Fruit fly (Drosophila melanogaster) whole organism, embryonic: ENCODE results near the gene Teh1.
A peak's percentile ranks its signal among the peaks of the same experiment; 100 is the strongest.

Experiments used
- Antp ChIP-seq: fragments of 200-800 bp; sonication (Bioruptor generic); optimal IDR thresholded peaks from 3 replicates; lab custom pipeline; 2016; ENCODE audit warnings: missing biosample characterization, missing genetic modification characterization
- Awh ChIP-seq: fragments of 200-800 bp; sonication (Bioruptor generic); IDR thresholded peaks from 2 replicates; pipeline ENCODE4, ENCODE4 v1.3.6; 2022; ENCODE audit warnings: missing biosample characterization, missing genetic modification characterization
- Bteb2 ChIP-seq: fragments of 200-800 bp; sonication (Bioruptor generic); optimal IDR thresholded peaks from 2 replicates; lab custom pipeline; 2016; ENCODE audit warnings: missing biosample characterization, missing genetic modification characterization
- CG10267 ChIP-seq: fragments of 200-800 bp; sonication (Bioruptor generic); optimal IDR thresholded peaks from 2 replicates; lab custom pipeline; 2018; ENCODE audit warnings: missing biosample characterization, mild to moderate bottlenecking, missing genetic modification characterization, moderate library complexity
- CG10979 ChIP-seq: fragments of 200-800 bp; sonication (Bioruptor generic); optimal IDR thresholded peaks from 2 replicates; lab custom pipeline; 2018; ENCODE audit warnings: missing biosample characterization, mild to moderate bottlenecking, missing genetic modification characterization, moderate library complexity
- CG12299 ChIP-seq: fragments of 200-800 bp; sonication (Bioruptor generic); optimal IDR thresholded peaks from 2 replicates; lab custom pipeline; 2018; ENCODE audit warnings: missing biosample characterization, mild to moderate bottlenecking, missing genetic modification characterization
- CG1233 ChIP-seq: fragments of 200-800 bp; sonication (Bioruptor generic); optimal IDR thresholded peaks from 4 replicates; lab custom pipeline; 2018; ENCODE audit warnings: missing biosample characterization, mild to moderate bottlenecking, missing genetic modification characterization
- CG13287 ChIP-seq: fragments of 200-800 bp; sonication (Bioruptor generic); IDR thresholded peaks from 2 replicates; pipeline ENCODE4 v1.3.6; 2022; ENCODE audit warnings: missing biosample characterization, missing genetic modification characterization; ENCODE audit not compliant: partially characterized antibody
- CG14860 ChIP-seq: fragments of 200-800 bp; sonication (Bioruptor generic); IDR thresholded peaks from 3 replicates; pipeline ENCODE4 v1.3.6; 2022; ENCODE audit warnings: missing biosample characterization, missing genetic modification characterization; ENCODE audit not compliant: partially characterized antibody
- CG17568 ChIP-seq: fragments of 200-800 bp; sonication (Bioruptor generic); optimal IDR thresholded peaks from 2 replicates; lab custom pipeline; 2018; ENCODE audit warnings: missing biosample characterization, mild to moderate bottlenecking, missing genetic modification characterization, moderate library complexity
- CG17612 ChIP-seq: fragments of 200-800 bp; sonication (Bioruptor generic); IDR thresholded peaks from 2 replicates; pipeline ENCODE4 v1.3.6; 2022; ENCODE audit warnings: missing biosample characterization, missing genetic modification characterization
- CG2889 ChIP-seq: fragments of 200-800 bp; sonication (Bioruptor generic); IDR thresholded peaks from 3 replicates; pipeline ENCODE4 v1.3.6; 2022; ENCODE audit warnings: missing biosample characterization, missing genetic modification characterization
- CG6272 ChIP-seq: fragments of 200-800 bp; sonication (Bioruptor generic); IDR thresholded peaks from 2 replicates; pipeline ENCODE4 v1.3.6; 2022; ENCODE audit warnings: missing biosample characterization, missing genetic modification characterization
- CG9215 ChIP-seq: fragments of 200-800 bp; sonication (Bioruptor generic); IDR thresholded peaks from 2 replicates; pipeline ENCODE4 v1.3.6; 2022; ENCODE audit warnings: missing biosample characterization, missing genetic modification characterization
- CG9797 ChIP-seq: fragments of 200-800 bp; sonication (Bioruptor generic); optimal IDR thresholded peaks from 3 replicates; lab custom pipeline; 2018; ENCODE audit warnings: missing biosample characterization, mild to moderate bottlenecking, missing genetic modification characterization
- Dfd ChIP-seq, 2 experiments: fragments of >200 bp; optimal IDR thresholded peaks; 2 replicates each; lab custom pipeline; 2017; ENCODE audit warnings: missing biosample characterization in 2 of 2, missing genetic modification characterization in 2 of 2
- Drgx ChIP-seq: fragments of 200-800 bp; sonication (Bioruptor generic); IDR thresholded peaks from 2 replicates; pipeline ENCODE4 v1.3.6; 2022; ENCODE audit warnings: missing biosample characterization, missing genetic modification characterization
- Lhr ChIP-seq: fragments of 200-800 bp; sonication (Bioruptor generic); optimal IDR thresholded peaks from 3 replicates; lab custom pipeline; 2017; ENCODE audit warnings: mild to moderate bottlenecking, missing biosample characterization, missing genetic modification reagents, missing genetic modification characterization
- MBD-R2 ChIP-seq: fragments of 200-800 bp; sonication (Bioruptor generic); IDR thresholded peaks from 2 replicates; pipeline ENCODE4 v1.3.6; 2022; ENCODE audit warnings: missing biosample characterization, missing genetic modification characterization
- Oli ChIP-seq: fragments of 200-800 bp; sonication (Bioruptor generic); optimal IDR thresholded peaks from 2 replicates; lab custom pipeline; 2018; ENCODE audit warnings: missing biosample characterization, mild to moderate bottlenecking, missing genetic modification characterization, moderate library complexity
- Rfx ChIP-seq: fragments of 200-800 bp; sonication (Bioruptor generic); IDR thresholded peaks from 2 replicates; pipeline ENCODE4 v1.3.6; 2022; ENCODE audit warnings: missing biosample characterization, missing genetic modification characterization
- Scr ChIP-seq: fragments of 200-800 bp; sonication (Bioruptor generic); IDR thresholded peaks from 2 replicates; pipeline ENCODE4 v1.3.6; 2022; ENCODE audit warnings: missing biosample characterization, missing genetic modification characterization; ENCODE audit not compliant: partially characterized antibody
- Sry-δ ChIP-seq: fragments of 200-800 bp; sonication (Bioruptor generic); optimal IDR thresholded peaks from 2 replicates; lab custom pipeline; 2016; ENCODE audit warnings: missing biosample characterization, missing genetic modification characterization
- Xrp1 ChIP-seq: fragments of 200-800 bp; sonication (Bioruptor generic); IDR thresholded peaks from 2 replicates; pipeline ENCODE4 v1.3.6; 2022; ENCODE audit warnings: missing biosample characterization, missing genetic modification characterization
- ash1 ChIP-seq: fragments of 200-800 bp; sonication (Bioruptor generic); optimal IDR thresholded peaks from 2 replicates; lab custom pipeline; 2018; ENCODE audit warnings: missing biosample characterization, mild to moderate bottlenecking, missing genetic modification characterization
- btn ChIP-seq: fragments of 200-800 bp; sonication (Bioruptor generic); optimal IDR thresholded peaks from 2 replicates; lab custom pipeline; 2016; ENCODE audit warnings: missing biosample characterization, missing genetic modification characterization
- corto ChIP-seq: fragments of 200-800 bp; sonication (Bioruptor generic); optimal IDR thresholded peaks from 2 replicates; lab custom pipeline; 2016; ENCODE audit warnings: missing biosample characterization, mild to moderate bottlenecking, missing genetic modification characterization, moderate library complexity
- dan ChIP-seq: fragments of 200-800 bp; sonication (Bioruptor generic); IDR thresholded peaks from 2 replicates; pipeline ENCODE4 v1.3.6; 2022; ENCODE audit warnings: missing biosample characterization, missing genetic modification characterization
- fru ChIP-seq: fragments of >200 bp; optimal IDR thresholded peaks from 2 replicates; lab custom pipeline; 2017
- gsb ChIP-seq: fragments of 200-800 bp; sonication (Bioruptor generic); IDR thresholded peaks from 2 replicates; pipeline ENCODE4 v1.3.6; 2022; ENCODE audit warnings: missing biosample characterization, missing genetic modification characterization
- gt ChIP-seq: fragments of 200-800 bp; sonication (Bioruptor generic); IDR thresholded peaks from 2 replicates; pipeline ENCODE4 v1.3.6; 2022; ENCODE audit warnings: missing biosample characterization, missing genetic modification characterization
- her ChIP-seq: fragments of 200-800 bp; sonication (Bioruptor generic); optimal IDR thresholded peaks from 2 replicates; lab custom pipeline; 2016; ENCODE audit warnings: missing biosample characterization, missing genetic modification characterization
- kay ChIP-seq: fragments of 200-800 bp; sonication (Bioruptor generic); optimal IDR thresholded peaks from 2 replicates; lab custom pipeline; 2016; ENCODE audit warnings: missing biosample characterization, missing genetic modification characterization
- klu ChIP-seq: fragments of 200-800 bp; sonication (Bioruptor generic); IDR thresholded peaks from 2 replicates; pipeline ENCODE4 v1.3.6; 2022; ENCODE audit warnings: missing biosample characterization, missing genetic modification characterization
- lmd ChIP-seq: fragments of 200-800 bp; sonication (Bioruptor generic); IDR thresholded peaks from 2 replicates; pipeline ENCODE4 v1.3.6; 2022; ENCODE audit warnings: missing biosample characterization, missing genetic modification characterization
- lov ChIP-seq, 2 experiments: fragments of 200-800 bp in 1 of 2; fragments of >200 bp in 1 of 2; sonication (Bioruptor generic) in 1 of 2; IDR thresholded peaks in 1 of 2; optimal IDR thresholded peaks in 1 of 2; 2 replicates in 1 of 2; 3 replicates in 1 of 2; pipeline versions ENCODE4 v1.3.6 to Lab custom; 2017 to 2022; ENCODE audit warnings: missing biosample characterization in 1 of 2, missing genetic modification characterization in 1 of 2
- nerfin-2 ChIP-seq: fragments of 200-800 bp; sonication (Bioruptor generic); IDR thresholded peaks from 2 replicates; pipeline ENCODE4 v1.3.6; 2022; ENCODE audit warnings: missing biosample characterization, missing genetic modification characterization; ENCODE audit not compliant: partially characterized antibody
- odd ChIP-seq: fragments of 200-800 bp; sonication (Bioruptor generic); optimal IDR thresholded peaks from 2 replicates; lab custom pipeline; 2017; ENCODE audit warnings: missing biosample characterization, mild to moderate bottlenecking, missing genetic modification characterization
- pros ChIP-seq: fragments of 200-800 bp; sonication (Bioruptor generic); optimal IDR thresholded peaks from 3 replicates; lab custom pipeline; 2019; ENCODE audit warnings: missing biosample characterization, mild to moderate bottlenecking, missing genetic modification characterization, moderate library complexity
- sima ChIP-seq: fragments of 200-800 bp; sonication (Bioruptor generic); optimal IDR thresholded peaks from 2 replicates; lab custom pipeline; 2016; ENCODE audit warnings: missing biosample characterization, missing genetic modification characterization
- sisA ChIP-seq: fragments of 200-800 bp; sonication (Bioruptor generic); IDR thresholded peaks from 2 replicates; pipeline ENCODE4 v1.3.6; 2022; ENCODE audit warnings: missing biosample characterization, missing genetic modification characterization
- stc ChIP-seq: fragments of 200-800 bp; sonication (Bioruptor generic); IDR thresholded peaks from 2 replicates; pipeline ENCODE4 v1.3.6; 2022; ENCODE audit warnings: missing biosample characterization, missing genetic modification characterization
- stwl ChIP-seq: fragments of 200-800 bp; sonication (Bioruptor generic); optimal IDR thresholded peaks from 3 replicates; lab custom pipeline; 2018; ENCODE audit warnings: missing biosample characterization, mild to moderate bottlenecking, missing genetic modification characterization, moderate library complexity
- sug ChIP-seq: fragments of 200-800 bp; optimal IDR thresholded peaks from 2 replicates; lab custom pipeline; 2019; ENCODE audit warnings: missing biosample characterization, mild to moderate bottlenecking, missing genetic modification characterization, moderate library complexity
- tgo ChIP-seq: fragments of 200-800 bp; sonication (Bioruptor generic); IDR thresholded peaks from 3 replicates; pipeline ENCODE4 v1.3.6; 2022; ENCODE audit warnings: missing biosample characterization, missing genetic modification characterization
- tin ChIP-seq: fragments of 200-800 bp; sonication (Bioruptor generic); optimal IDR thresholded peaks from 3 replicates; lab custom pipeline; 2016; ENCODE audit warnings: missing biosample characterization, missing genetic modification characterization
- ttk ChIP-seq: fragments of 200-800 bp; sonication (Bioruptor generic); IDR thresholded peaks from 2 replicates; pipeline ENCODE4 v2.1.2; 2022; ENCODE audit warnings: missing biosample characterization, missing genetic modification characterization
- unpg ChIP-seq: fragments of 200-800 bp; sonication (Bioruptor generic); optimal IDR thresholded peaks from 3 replicates; lab custom pipeline; 2018; ENCODE audit warnings: missing biosample characterization, mild to moderate bottlenecking, missing genetic modification characterization, moderate library complexity
- vfl ChIP-seq: fragments of 200-800 bp; sonication (Bioruptor generic); optimal IDR thresholded peaks from 2 replicates; lab custom pipeline; 2016; ENCODE audit warnings: missing biosample characterization, missing genetic modification characterization
- wor ChIP-seq: fragments of 200-800 bp; sonication (Bioruptor generic); IDR thresholded peaks from 2 replicates; pipeline ENCODE4 v1.3.6; 2022; ENCODE audit warnings: missing biosample characterization, missing genetic modification characterization
- zfh1 ChIP-seq: fragments of 200-800 bp; sonication (Bioruptor generic); IDR thresholded peaks from 3 replicates; pipeline ENCODE4 v1.3.6; 2022; ENCODE audit warnings: missing biosample characterization, missing genetic modification characterization

Gene Teh1

dm6 chr3R:9791177-9791806 lies 76.6 kb downstream of the Teh1 start, which contains the start of the genes CG12945 and CG8507 (continued):
- peak; percentile 26; the same call in 1 of the 2 replicates for TF ChIP-seq Xrp1 (GFP tag; lab: Robert Waterston, UW)
- peak; percentile 66 for TF ChIP-seq Rfx (GFP tag; lab: Robert Waterston, UW)
- TF ChIP-seq lov (optimal IDR thresholded peaks at IDR 0.05; lab: Kevin White, UChicago) = no peak
- no peak for TF ChIP-seq lov (GFP tag; IDR thresholded peaks at IDR 0.05; lab: Robert Waterston, UW)
- no peak for TF ChIP-seq fru (lab: Kevin White, UChicago)
- no peak for TF ChIP-seq ash1 (GFP tag; lab: Kevin White, UChicago)
- TF ChIP-seq vfl = peak; percentile 46
- TF ChIP-seq her (GFP tag; lab: Kevin White, UChicago) = no peak
- TF ChIP-seq Oli (tag; lab: Kevin White, UChicago) = peak; percentile 13
- no peak for TF ChIP-seq sisA (GFP tag; lab: Robert Waterston, UW)
- TF ChIP-seq tgo (GFP tag; lab: Robert Waterston, UW) = peak; percentile 56; the same call in 2 of the 3 replicates
- peak; percentile 76 for TF ChIP-seq CG9797 (GFP tag; lab: Kevin White, UChicago)
- no peak for TF ChIP-seq Dfd (GFP tag; optimal IDR thresholded peaks at IDR 0.05; lab: Kevin White, UChicago)
- TF ChIP-seq stc (GFP tag; lab: Robert Waterston, UW) = no peak
- no peak for TF ChIP-seq Bteb2
- TF ChIP-seq Drgx (GFP tag; lab: Robert Waterston, UW) = no peak
- TF ChIP-seq CG1233 (GFP tag; lab: Kevin White, UChicago) = no peak
- no peak for TF ChIP-seq Awh (GFP tag; lab: Robert Waterston, UW)
- TF ChIP-seq CG10979 (tag; lab: Kevin White, UChicago) = peak; percentile 31
- no peak for TF ChIP-seq CG12299 (tag; lab: Kevin White, UChicago)
- TF ChIP-seq CG14860 (GFP tag; lab: Robert Waterston, UW) = no peak
- no peak for TF ChIP-seq CG17568
- TF ChIP-seq CG10267 (tag; lab: Kevin White, UChicago) = peak; percentile 35
- TF ChIP-seq wor = no peak
- peak; percentile 12 for TF ChIP-seq Antp (GFP tag; lab: Kevin White, UChicago)
- TF ChIP-seq CG2889 (GFP tag; lab: Robert Waterston, UW) = no peak
- no peak for TF ChIP-seq Scr (GFP tag; lab: Robert Waterston, UW)
- TF ChIP-seq CG13287 (GFP tag; lab: Robert Waterston, UW) = no peak
- no peak for TF ChIP-seq gsb
- no peak for TF ChIP-seq corto (GFP tag; lab: Kevin White, UChicago)
- no peak for TF ChIP-seq CG17612 (GFP tag; lab: Robert Waterston, UW)
- TF ChIP-seq pros (GFP tag; lab: Kevin White, UChicago) = no peak
- TF ChIP-seq kay (GFP tag; lab: Kevin White, UChicago) = peak; percentile 21
- no peak for TF ChIP-seq klu (GFP tag; lab: Robert Waterston, UW)
- no peak for TF ChIP-seq Lhr
- TF ChIP-seq stwl (tag; lab: Kevin White, UChicago) = peak; percentile 65
- TF ChIP-seq btn (GFP tag; lab: Kevin White, UChicago) = no peak
- peak; percentile 75 for TF ChIP-seq MBD-R2 (GFP tag; lab: Robert Waterston, UW)
- peak; percentile 51; the same call in 1 of the 2 replicates for TF ChIP-seq lmd (GFP tag; lab: Robert Waterston, UW)
- no peak for TF ChIP-seq odd
- no peak for TF ChIP-seq zfh1
- TF ChIP-seq gt = no peak
- no peak for TF ChIP-seq CG6272 (GFP tag; lab: Robert Waterston, UW)
- peak; percentile 39 for TF ChIP-seq Sry-δ (GFP tag; lab: Kevin White, UChicago)
- TF ChIP-seq unpg (GFP tag; lab: Kevin White, UChicago) = no peak
- no peak for TF ChIP-seq ttk (GFP tag; lab: Robert Waterston, UW)
- TF ChIP-seq sug (tag; lab: Kevin White, UChicago) = peak; percentile 71
- peak; percentile 29; the same call in 1 of the 2 replicates for TF ChIP-seq CG9215 (GFP tag; lab: Robert Waterston, UW)
- no peak for TF ChIP-seq nerfin-2 (GFP tag; lab: Robert Waterston, UW)
- TF ChIP-seq tin (GFP tag; lab: Kevin White, UChicago) = peak; percentile 46
- no peak for TF ChIP-seq dan
- no peak for TF ChIP-seq sima (GFP tag; lab: Kevin White, UChicago)
